Fruit fly (Drosophila melanogaster) whole organism, pupa: ENCODE results near the gene rgn.

Experiments
- CG17806 ChIP-seq: fragments of 200-800 bp; sonication (Bioruptor generic); optimal IDR thresholded peaks from 2 replicates; lab custom pipeline; 2018; ENCODE audit warnings: missing biosample characterization, mild to moderate bottlenecking, missing genetic modification characterization, moderate library complexity
- CG8301 ChIP-seq: fragments of 200-800 bp; sonication (Bioruptor generic); optimal IDR thresholded peaks from 2 replicates; lab custom pipeline; 2018; ENCODE audit warnings: missing biosample characterization, mild to moderate bottlenecking, missing genetic modification characterization
- CG9948 ChIP-seq: fragments of 200-800 bp; sonication (Bioruptor generic); optimal IDR thresholded peaks from 2 replicates; lab custom pipeline; 2018; ENCODE audit warnings: missing biosample characterization, mild to moderate bottlenecking, missing genetic modification characterization, moderate library complexity
- EcR ChIP-seq: fragments of 200-800 bp; sonication (Bioruptor generic); optimal IDR thresholded peaks from 3 replicates; lab custom pipeline; 2019; ENCODE audit warnings: missing biosample characterization, missing genetic modification characterization, mild to moderate bottlenecking, moderate library complexity, missing genetic modification reagents
- Ets98B ChIP-seq: fragments of 200-800 bp; sonication (Bioruptor generic); IDR thresholded peaks from 2 replicates; pipeline ENCODE4 v1.3.6; 2022; ENCODE audit warnings: missing biosample characterization, missing genetic modification characterization
- Pif1A ChIP-seq: fragments of 200-800 bp; sonication (Bioruptor generic); optimal IDR thresholded peaks from 3 replicates; lab custom pipeline; 2016; ENCODE audit warnings: missing biosample characterization, missing genetic modification characterization
- Pif1B ChIP-seq: fragments of 200-800 bp; sonication (Bioruptor generic); optimal IDR thresholded peaks from 3 replicates; lab custom pipeline; 2016; ENCODE audit warnings: missing biosample characterization, missing genetic modification characterization
- Snoo ChIP-seq: fragments of 200-800 bp; sonication (Bioruptor generic); optimal IDR thresholded peaks from 3 replicates; lab custom pipeline; 2017; ENCODE audit warnings: missing biosample characterization, mild to moderate bottlenecking, missing genetic modification characterization, inconsistent platforms
- rn ChIP-seq: fragments of 200-800 bp; sonication (Bioruptor generic); IDR thresholded peaks from 2 replicates; pipeline ENCODE4 v1.3.6; 2022; ENCODE audit warnings: missing biosample characterization, missing genetic modification characterization

dm6 chr3L:21380581-21381175 is 1.6 kb upstream of the rgn start:
- TF ChIP-seq CG9948 (tag; lab: Kevin White, UChicago) = no peak
- no peak for TF ChIP-seq Pif1A (GFP tag; lab: Kevin White, UChicago)
- TF ChIP-seq Ets98B (GFP tag; lab: Robert Waterston, UW) = no peak
- TF ChIP-seq CG17806 = no peak
- no peak for TF ChIP-seq EcR
- TF ChIP-seq Pif1B (GFP tag; lab: Kevin White, UChicago) = no peak
- no peak for TF ChIP-seq rn (GFP tag; lab: Robert Waterston, UW)
- TF ChIP-seq Snoo = no peak
- no peak for TF ChIP-seq CG8301 (tag; lab: Kevin White, UChicago)
